Fruit fly (Drosophila melanogaster) whole organism, adult: ENCODE data around the gene Ctps.

Experiments used
- CG14711 ChIP-seq: fragments of 200-800 bp; sonication (Bioruptor generic); optimal IDR thresholded peaks from 2 replicates; lab custom pipeline; 2018; ENCODE audit warnings: missing biosample characterization, mild to moderate bottlenecking, missing genetic modification characterization, moderate library complexity
- CG1620 ChIP-seq: fragments of 200-800 bp; sonication (Bioruptor generic); optimal IDR thresholded peaks from 2 replicates; lab custom pipeline; 2016; ENCODE audit warnings: missing biosample characterization, missing genetic modification characterization
- CG33017 ChIP-seq: fragments of 200-800 bp; sonication (Bioruptor generic); optimal IDR thresholded peaks from 2 replicates; lab custom pipeline; 2018; ENCODE audit warnings: missing biosample characterization, mild to moderate bottlenecking, missing genetic modification characterization, moderate library complexity
- Hr96 ChIP-seq: fragments of 200-800 bp; sonication (Bioruptor generic); optimal IDR thresholded peaks from 2 replicates; lab custom pipeline; 2016; ENCODE audit warnings: missing biosample characterization, missing genetic modification characterization
- bab1 ChIP-seq: fragments of 200-800 bp; sonication (Bioruptor generic); optimal IDR thresholded peaks from 3 replicates; lab custom pipeline; 2019; ENCODE audit warnings: missing biosample characterization, mild to moderate bottlenecking, missing genetic modification characterization, moderate library complexity
- cic ChIP-seq: fragments of 200-800 bp; sonication (Bioruptor generic); optimal IDR thresholded peaks from 2 replicates; lab custom pipeline; 2017; ENCODE audit warnings: missing biosample characterization, mild to moderate bottlenecking, missing genetic modification characterization, moderate library complexity
- toe ChIP-seq: fragments of 200-800 bp; sonication (Bioruptor generic); optimal IDR thresholded peaks from 2 replicates; lab custom pipeline; 2016; ENCODE audit warnings: missing biosample characterization, missing genetic modification characterization

DNA sequence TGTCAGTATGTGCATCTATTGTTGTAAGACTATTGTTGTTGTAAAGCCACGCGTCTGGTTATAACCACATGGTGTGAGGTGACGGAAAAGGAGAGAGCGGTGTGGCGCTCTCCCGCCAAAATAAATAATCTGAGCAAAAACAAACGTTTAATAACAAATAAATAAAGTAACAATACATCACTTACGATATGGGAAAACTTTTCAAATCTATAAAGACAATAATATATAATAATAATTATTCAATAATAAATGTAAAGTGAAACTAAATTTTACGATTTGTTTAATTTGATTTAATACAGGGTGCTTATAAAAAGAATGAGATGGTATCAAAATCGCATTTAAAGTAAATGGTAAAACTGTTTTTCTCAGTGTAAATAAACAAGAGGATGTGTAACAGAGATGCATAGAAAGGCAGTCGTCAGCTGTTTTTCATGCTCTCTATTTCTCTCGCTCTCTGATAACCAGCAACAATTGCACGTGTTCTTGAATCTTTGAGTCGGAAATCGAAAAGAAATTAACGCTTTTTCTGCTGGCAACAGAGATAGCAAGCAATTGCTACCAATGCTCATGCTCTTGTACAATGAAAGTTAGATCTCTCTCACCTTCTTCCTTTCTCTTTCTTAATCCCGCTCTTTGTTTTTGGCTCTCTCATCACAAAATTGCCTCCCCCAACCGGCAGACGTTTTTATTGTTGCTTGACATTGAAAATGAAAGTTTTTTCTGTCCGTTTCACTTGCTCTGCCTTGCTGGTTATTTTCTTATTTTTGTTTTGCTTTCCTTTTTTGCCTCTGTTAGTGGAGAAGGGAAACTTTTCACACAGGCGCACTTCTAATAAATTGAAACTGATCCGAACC is 1.2 kb downstream of the Ctps start:
- peak; percentile 92 for TF ChIP-seq CG33017
- TF ChIP-seq Hr96, result no peak
- peak; percentile 36 for TF ChIP-seq bab1
- peak; percentile 76 for TF ChIP-seq CG14711 (tag; lab: Kevin White, UChicago)
- TF ChIP-seq toe (GFP tag; lab: Kevin White, UChicago), result no peak
- no peak for TF ChIP-seq cic (GFP tag; lab: Kevin White, UChicago)
- no peak for TF ChIP-seq CG1620 (GFP tag; lab: Kevin White, UChicago)
